Fruit fly (Drosophila melanogaster) whole organism, embryonic: ENCODE measurements around the gene Sec8.

Source experiments
- ATbp ChIP-seq: fragments of 200-800 bp; sonication (Bioruptor generic); optimal IDR thresholded peaks from 2 replicates; lab custom pipeline; 2017; ENCODE audit warnings: missing biosample characterization, mild to moderate bottlenecking, missing genetic modification characterization, missing genetic modification reagents
- B-H2 ChIP-seq: fragments of 200-800 bp; sonication (Bioruptor generic); optimal IDR thresholded peaks from 2 replicates; lab custom pipeline; 2018; ENCODE audit warnings: missing biosample characterization, mild to moderate bottlenecking, missing genetic modification characterization
- CG10147 ChIP-seq: fragments of 200-800 bp; sonication (Bioruptor generic); optimal IDR thresholded peaks from 2 replicates; lab custom pipeline; 2019; ENCODE audit warnings: missing biosample characterization, mild to moderate bottlenecking, missing genetic modification characterization, moderate library complexity
- CG10274 ChIP-seq: fragments of 200-800 bp; sonication (Bioruptor generic); optimal IDR thresholded peaks from 3 replicates; lab custom pipeline; 2017; ENCODE audit warnings: missing biosample characterization, mild to moderate bottlenecking, missing genetic modification characterization
- CG12942 ChIP-seq: fragments of 200-800 bp; sonication (Bioruptor generic); optimal IDR thresholded peaks from 3 replicates; lab custom pipeline; 2016; ENCODE audit warnings: missing biosample characterization, missing genetic modification characterization
- CG13424 ChIP-seq: fragments of 200-800 bp; sonication (Bioruptor generic); optimal IDR thresholded peaks from 2 replicates; lab custom pipeline; 2019; ENCODE audit warnings: missing biosample characterization, mild to moderate bottlenecking, missing genetic modification characterization, moderate library complexity
- CG14860 ChIP-seq: fragments of 200-800 bp; sonication (Bioruptor generic); IDR thresholded peaks from 3 replicates; pipeline ENCODE4 v1.3.6; 2022; ENCODE audit warnings: missing biosample characterization, missing genetic modification characterization; ENCODE audit not compliant: partially characterized antibody
- CG15479 ChIP-seq: fragments of 200-800 bp; sonication (Bioruptor generic); optimal IDR thresholded peaks from 3 replicates; lab custom pipeline; 2019; ENCODE audit warnings: missing biosample characterization, mild to moderate bottlenecking, missing genetic modification characterization, moderate library complexity
- CG2116 ChIP-seq: fragments of 200-800 bp; sonication (Bioruptor generic); optimal IDR thresholded peaks from 3 replicates; lab custom pipeline; 2018; ENCODE audit warnings: missing biosample characterization, mild to moderate bottlenecking, missing genetic modification characterization
- CG2678 ChIP-seq: fragments of 200-800 bp; sonication (Bioruptor generic); optimal IDR thresholded peaks from 3 replicates; lab custom pipeline; 2019; ENCODE audit warnings: missing biosample characterization, mild to moderate bottlenecking, missing genetic modification characterization, moderate library complexity
- CG2712 ChIP-seq: fragments of 200-800 bp; optimal IDR thresholded peaks from 3 replicates; lab custom pipeline; 2019; ENCODE audit warnings: missing biosample characterization, mild to moderate bottlenecking, missing genetic modification characterization, moderate library complexity
- CG7271 ChIP-seq: fragments of 200-800 bp; sonication (Bioruptor generic); optimal IDR thresholded peaks from 2 replicates; lab custom pipeline; 2018; ENCODE audit warnings: missing biosample characterization, mild to moderate bottlenecking, missing genetic modification characterization, moderate library complexity
- Dll ChIP-seq: fragments of 200-800 bp; sonication (Bioruptor generic); IDR thresholded peaks from 4 replicates; pipeline ENCODE4 v1.3.6; 2022; ENCODE audit warnings: missing biosample characterization, missing genetic modification characterization; ENCODE audit not compliant: partially characterized antibody
- Kr ChIP-seq: fragments of 200-800 bp; sonication (Bioruptor generic); optimal IDR thresholded peaks from 2 replicates; lab custom pipeline; 2017; ENCODE audit warnings: missing biosample characterization, mild to moderate bottlenecking, missing genetic modification characterization
- Med ChIP-seq: fragments of 200-800 bp; sonication (Bioruptor generic); peaks from one replicate; lab custom pipeline; 2016; ENCODE audit warnings: missing biosample characterization, missing genetic modification characterization, mild to moderate bottlenecking, inconsistent platforms, moderate library complexity
- Neu2 ChIP-seq: fragments of 200-800 bp; sonication (Bioruptor generic); optimal IDR thresholded peaks from 3 replicates; lab custom pipeline; 2016; ENCODE audit warnings: missing biosample characterization, missing genetic modification characterization, borderline replicate concordance
- Spps ChIP-seq: fragments of 200-800 bp; sonication (Bioruptor generic); optimal IDR thresholded peaks from 2 replicates; lab custom pipeline; 2018; ENCODE audit warnings: missing biosample characterization, mild to moderate bottlenecking, missing genetic modification characterization
- Sry-δ ChIP-seq: fragments of 200-800 bp; sonication (Bioruptor generic); optimal IDR thresholded peaks from 2 replicates; lab custom pipeline; 2016; ENCODE audit warnings: missing biosample characterization, missing genetic modification characterization
- Ssrp ChIP-seq: fragments of 200-800 bp; sonication (Bioruptor generic); optimal IDR thresholded peaks from 2 replicates; lab custom pipeline; 2018; ENCODE audit warnings: missing biosample characterization, mild to moderate bottlenecking, missing genetic modification characterization, moderate library complexity
- TFAM ChIP-seq: fragments of 200-800 bp; sonication (Bioruptor generic); optimal IDR thresholded peaks from 2 replicates; lab custom pipeline; 2017; ENCODE audit warnings: missing biosample characterization, missing genetic modification characterization, inconsistent platforms
- Trl ChIP-seq, 3 experiments: fragments of >200 bp in 2 of 3; fragments of 200-800 bp in 1 of 3; sonication (Bioruptor generic) in 1 of 3; optimal IDR thresholded peaks; 2 replicates in 1 of 3; 3 replicates in 2 of 3; lab custom pipeline; 2016 to 2017; ENCODE audit warnings: missing biosample characterization in 1 of 3, missing genetic modification characterization in 1 of 3
- Xbp1 ChIP-seq: fragments of 200-800 bp; sonication (Bioruptor generic); optimal IDR thresholded peaks from 3 replicates; lab custom pipeline; 2016; ENCODE audit warnings: missing biosample characterization, mild to moderate bottlenecking, missing genetic modification characterization
- Xrp1 ChIP-seq: fragments of 200-800 bp; sonication (Bioruptor generic); IDR thresholded peaks from 2 replicates; pipeline ENCODE4 v1.3.6; 2022; ENCODE audit warnings: missing biosample characterization, missing genetic modification characterization
- az2 ChIP-seq: fragments of 200-800 bp; sonication (Bioruptor generic); optimal IDR thresholded peaks from 3 replicates; lab custom pipeline; 2016; ENCODE audit warnings: missing biosample characterization, missing genetic modification characterization
- bab2 ChIP-seq: fragments of 200-800 bp; sonication (Bioruptor generic); optimal IDR thresholded peaks from 2 replicates; lab custom pipeline; 2016; ENCODE audit warnings: missing biosample characterization, missing genetic modification characterization
- chinmo ChIP-seq: fragments of 200-800 bp; sonication (Bioruptor generic); IDR thresholded peaks from 4 replicates; pipeline ENCODE4 v1.3.6; 2022; ENCODE audit warnings: missing biosample characterization, missing genetic modification characterization; ENCODE audit not compliant: partially characterized antibody
- crp ChIP-seq, 2 experiments: fragments of 200-800 bp; sonication (Bioruptor generic); optimal IDR thresholded peaks; 2 replicates in 1 of 2; 3 replicates in 1 of 2; lab custom pipeline; 2017; ENCODE audit warnings: missing biosample characterization in 2 of 2, missing genetic modification characterization in 2 of 2, mild to moderate bottlenecking in 1 of 2, moderate library complexity in 1 of 2
- dan ChIP-seq: fragments of 200-800 bp; sonication (Bioruptor generic); IDR thresholded peaks from 2 replicates; pipeline ENCODE4 v1.3.6; 2022; ENCODE audit warnings: missing biosample characterization, missing genetic modification characterization
- dmrt11E ChIP-seq: fragments of 200-800 bp; sonication (Bioruptor generic); optimal IDR thresholded peaks from 3 replicates; lab custom pipeline; 2018; ENCODE audit warnings: missing biosample characterization, mild to moderate bottlenecking, missing genetic modification characterization, moderate library complexity
- eve ChIP-seq, 2 experiments: fragments of >200 bp; optimal IDR thresholded peaks; 2 replicates each; lab custom pipeline; 2017; ENCODE audit warnings: missing biosample characterization in 2 of 2, missing genetic modification characterization in 2 of 2
- gce ChIP-seq: fragments of 200-800 bp; sonication (Bioruptor generic); IDR thresholded peaks from 3 replicates; pipeline ENCODE4 v1.3.6; 2022; ENCODE audit warnings: missing biosample characterization, missing genetic modification characterization
- ham ChIP-seq: fragments of 200-800 bp; sonication (Bioruptor generic); IDR thresholded peaks from 2 replicates; pipeline ENCODE4 v1.3.6; 2022; ENCODE audit warnings: missing biosample characterization, missing genetic modification characterization
- hbn ChIP-seq: fragments of 200-800 bp; sonication (Bioruptor generic); IDR thresholded peaks from 2 replicates; pipeline ENCODE4 v1.3.6; 2022; ENCODE audit warnings: missing biosample characterization, missing genetic modification characterization; ENCODE audit not compliant: partially characterized antibody
- ind ChIP-seq: fragments of 200-800 bp; sonication (Bioruptor generic); optimal IDR thresholded peaks from 3 replicates; lab custom pipeline; 2016; ENCODE audit warnings: missing biosample characterization, missing genetic modification characterization
- kah ChIP-seq: fragments of 200-800 bp; sonication (Bioruptor generic); optimal IDR thresholded peaks from 2 replicates; lab custom pipeline; 2018; ENCODE audit warnings: missing biosample characterization, mild to moderate bottlenecking, missing genetic modification characterization
- lmd ChIP-seq: fragments of 200-800 bp; sonication (Bioruptor generic); IDR thresholded peaks from 2 replicates; pipeline ENCODE4 v1.3.6; 2022; ENCODE audit warnings: missing biosample characterization, missing genetic modification characterization
- nerfin-2 ChIP-seq: fragments of 200-800 bp; sonication (Bioruptor generic); IDR thresholded peaks from 2 replicates; pipeline ENCODE4 v1.3.6; 2022; ENCODE audit warnings: missing biosample characterization, missing genetic modification characterization; ENCODE audit not compliant: partially characterized antibody
- ro ChIP-seq: fragments of 200-800 bp; sonication (Bioruptor generic); IDR thresholded peaks from 2 replicates; pipeline ENCODE4 v1.3.6; 2022; ENCODE audit warnings: missing biosample characterization, missing genetic modification characterization
- sd ChIP-seq: fragments of 200-800 bp; sonication (Bioruptor generic); optimal IDR thresholded peaks from 3 replicates; lab custom pipeline; 2018; ENCODE audit warnings: missing biosample characterization, mild to moderate bottlenecking, missing genetic modification characterization, moderate library complexity
- sim ChIP-seq: fragments of 200-800 bp; sonication (Bioruptor generic); IDR thresholded peaks from 2 replicates; pipeline ENCODE4 v1.3.6; 2022; ENCODE audit warnings: missing biosample characterization, missing genetic modification characterization
- sna ChIP-seq: fragments of 200-800 bp; sonication (Bioruptor generic); IDR thresholded peaks from 2 replicates; pipeline ENCODE4 v1.3.6; 2022; ENCODE audit warnings: missing biosample characterization, missing genetic modification characterization; ENCODE audit not compliant: partially characterized antibody
- stc ChIP-seq: fragments of 200-800 bp; sonication (Bioruptor generic); IDR thresholded peaks from 2 replicates; pipeline ENCODE4 v1.3.6; 2022; ENCODE audit warnings: missing biosample characterization, missing genetic modification characterization
- stwl ChIP-seq: fragments of 200-800 bp; sonication (Bioruptor generic); optimal IDR thresholded peaks from 3 replicates; lab custom pipeline; 2018; ENCODE audit warnings: missing biosample characterization, mild to moderate bottlenecking, missing genetic modification characterization, moderate library complexity
- tin ChIP-seq: fragments of 200-800 bp; sonication (Bioruptor generic); optimal IDR thresholded peaks from 3 replicates; lab custom pipeline; 2016; ENCODE audit warnings: missing biosample characterization, missing genetic modification characterization
- tll ChIP-seq, 2 experiments: fragments of 200-800 bp in 1 of 2; fragments of >200 bp in 1 of 2; sonication (Bioruptor generic) in 1 of 2; optimal IDR thresholded peaks; 2 replicates each; lab custom pipeline; 2017 to 2019; ENCODE audit warnings: missing biosample characterization in 2 of 2, missing genetic modification characterization in 2 of 2, mild to moderate bottlenecking in 1 of 2, moderate library complexity in 1 of 2
- unc-4 ChIP-seq: fragments of 200-800 bp; sonication (Bioruptor generic); IDR thresholded peaks from 2 replicates; pipeline ENCODE4 v1.3.6; 2022; ENCODE audit warnings: missing biosample characterization, missing genetic modification characterization; ENCODE audit not compliant: partially characterized antibody

Sec8 gene

DNA sequence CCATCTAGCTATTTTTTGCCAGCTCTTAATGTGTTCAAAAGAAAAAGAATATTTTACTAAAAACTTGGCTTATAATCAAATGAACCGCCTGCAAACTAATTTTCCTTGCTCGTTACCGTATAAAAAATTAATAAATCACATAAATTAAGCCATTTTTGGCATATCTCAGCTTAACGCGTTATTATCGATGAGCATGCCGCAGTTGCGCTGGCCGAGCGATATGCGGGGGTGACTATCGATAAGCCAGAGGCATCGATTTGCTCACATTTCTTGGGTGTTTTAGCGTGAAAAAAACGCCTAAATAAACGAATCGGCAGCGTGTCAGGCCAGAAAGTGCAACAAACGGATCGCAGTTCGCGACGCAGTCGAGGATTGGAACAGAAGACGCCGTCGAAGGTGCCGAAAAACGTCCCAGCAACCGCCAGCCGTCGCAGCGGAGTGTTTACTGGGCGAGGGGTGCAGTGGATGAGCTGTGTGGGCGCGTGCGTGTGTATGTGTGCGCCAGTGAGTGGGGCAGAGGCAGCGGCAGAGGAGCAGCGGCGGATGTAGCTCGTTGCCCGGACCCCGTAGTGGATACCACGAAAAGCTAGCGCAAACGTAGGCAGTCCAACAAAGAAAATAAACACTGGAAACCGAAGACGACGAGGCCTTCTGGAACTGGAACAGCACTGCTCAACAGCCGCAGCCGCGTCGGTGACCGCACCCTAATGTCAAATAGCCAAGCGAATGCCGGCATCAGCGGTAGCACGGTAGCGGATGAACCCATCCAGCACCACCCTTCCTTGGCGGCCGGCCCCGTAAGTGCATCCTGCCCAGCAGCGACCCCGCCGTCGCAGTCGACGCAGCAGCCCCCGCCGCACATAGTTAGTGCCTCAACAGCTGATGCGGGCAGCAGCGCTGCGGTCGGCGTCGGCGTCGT, 16.3 kb downstream of the Sec8 start, which contains the start of the genes Sym and Madm (continued):
- TF ChIP-seq Xrp1 (peak; percentile 59), B-H2 (GFP tag; lab: Kevin White, UChicago) (no peak), Spps (tag; lab: Kevin White, UChicago) (no peak), ro (no peak), Dll (GFP tag; lab: Robert Waterston, UW) (peak; percentile 88), tin (peak; percentile 40), gce (GFP tag; lab: Robert Waterston, UW) (no peak), tll (GFP tag; optimal IDR thresholded peaks at IDR 0.05; lab: Kevin White, UChicago) (peak in 1 of 2 experiments; percentile 39), CG14860 (GFP tag; lab: Robert Waterston, UW) (peak; percentile 90; the same call in 2 of the 3 replicates), CG15479 (no peak), CG2116 (GFP tag; lab: Kevin White, UChicago) (peak; percentile 95), chinmo (GFP tag; lab: Robert Waterston, UW) (peak; percentile 72; the same call in 1 of the 4 replicates), eve (GFP tag; optimal IDR thresholded peaks at IDR 0.05; lab: Kevin White, UChicago) (no peak), CG2712 (tag; lab: Kevin White, UChicago) (peak; percentile 54), ham (GFP tag; lab: Robert Waterston, UW) (no peak), lmd (GFP tag; lab: Robert Waterston, UW) (peak; percentile 24; the same call in 1 of the 2 replicates), sd (tag; lab: Kevin White, UChicago) (peak; percentile 73), Ssrp (tag; lab: Kevin White, UChicago) (no peak), dan (GFP tag; lab: Robert Waterston, UW) (no peak), sim (no peak), kah (GFP tag; lab: Kevin White, UChicago) (no peak), Kr (GFP tag; lab: Kevin White, UChicago) (no peak), CG13424 (tag; lab: Kevin White, UChicago) (peak; percentile 14), az2 (GFP tag; lab: Kevin White, UChicago) (no peak), CG10147 (GFP tag; lab: Kevin White, UChicago) (peak; percentile 39), stc (GFP tag; lab: Robert Waterston, UW) (no peak), nerfin-2 (GFP tag; lab: Robert Waterston, UW) (peak; percentile 74), CG12942 (GFP tag; lab: Kevin White, UChicago) (peak; percentile 4), Xbp1 (GFP tag; lab: Kevin White, UChicago) (peak; percentile 62), crp (GFP tag; optimal IDR thresholded peaks at IDR 0.05; lab: Kevin White, UChicago) (peak in 1 of 2 experiments; percentile 50), bab2 (GFP tag; lab: Kevin White, UChicago) (peak; percentile 37), Med (GFP tag; lab: Kevin White, UChicago) (peak; percentile 77), hbn (GFP tag; lab: Robert Waterston, UW) (peak; percentile 69), stwl (peak; percentile 51), Trl (optimal IDR thresholded peaks at IDR 0.05; lab: Kevin White, UChicago) (no peak), Trl (GFP tag; optimal IDR thresholded peaks at IDR 0.05; lab: Kevin White, UChicago) (peak; percentile 27), ATbp (GFP tag; lab: Kevin White, UChicago) (no peak), CG2678 (no peak), sna (GFP tag; lab: Robert Waterston, UW) (peak; percentile 87), Sry-δ (GFP tag; lab: Kevin White, UChicago) (peak; percentile 89), Neu2 (GFP tag; lab: Kevin White, UChicago) (peak; percentile 7), unc-4 (GFP tag; lab: Robert Waterston, UW) (peak; percentile 81), dmrt11E (peak; percentile 43), CG10274 (GFP tag; lab: Kevin White, UChicago) (peak; percentile 48), TFAM (no peak), CG7271 (tag; lab: Kevin White, UChicago) (peak; percentile 49), ind (peak; percentile 45)
